Fruit fly (Drosophila melanogaster) whole organism, embryonic: ENCODE data around the gene CG3556.
A peak's percentile ranks its signal among the peaks of the same experiment; 100 is the strongest.

ENCODE experiments used
- Asciz ChIP-seq: fragments of 200-800 bp; sonication (Bioruptor generic); optimal IDR thresholded peaks from 2 replicates; lab custom pipeline; 2017; ENCODE audit warnings: missing biosample characterization, mild to moderate bottlenecking, missing genetic modification characterization, missing genetic modification reagents
- CG10543 ChIP-seq: fragments of 200-800 bp; sonication (Bioruptor generic); optimal IDR thresholded peaks from 3 replicates; lab custom pipeline; 2017; ENCODE audit warnings: missing biosample characterization, mild to moderate bottlenecking, missing genetic modification characterization, moderate library complexity
- CG11504 ChIP-seq: fragments of 200-800 bp; sonication (Bioruptor generic); optimal IDR thresholded peaks from 3 replicates; lab custom pipeline; 2019; ENCODE audit warnings: missing biosample characterization, mild to moderate bottlenecking, missing genetic modification characterization, moderate library complexity
- CG12071 ChIP-seq: fragments of 200-800 bp; sonication (Bioruptor generic); optimal IDR thresholded peaks from 3 replicates; lab custom pipeline; 2018; ENCODE audit warnings: missing biosample characterization, mild to moderate bottlenecking, missing genetic modification characterization
- CG12236 ChIP-seq: fragments of 200-800 bp; sonication (Bioruptor generic); optimal IDR thresholded peaks from 2 replicates; lab custom pipeline; 2016; ENCODE audit warnings: missing biosample characterization, missing genetic modification characterization
- CG12299 ChIP-seq: fragments of 200-800 bp; sonication (Bioruptor generic); optimal IDR thresholded peaks from 2 replicates; lab custom pipeline; 2018; ENCODE audit warnings: missing biosample characterization, mild to moderate bottlenecking, missing genetic modification characterization
- CG13296 ChIP-seq: fragments of 200-800 bp; sonication (Bioruptor generic); optimal IDR thresholded peaks from 3 replicates; lab custom pipeline; 2018; ENCODE audit warnings: missing biosample characterization, mild to moderate bottlenecking, missing genetic modification characterization
- CG15011 ChIP-seq: fragments of 200-800 bp; sonication (Bioruptor generic); optimal IDR thresholded peaks from 3 replicates; lab custom pipeline; 2018; ENCODE audit warnings: missing biosample characterization, mild to moderate bottlenecking, missing genetic modification characterization
- CG15696 ChIP-seq: fragments of 200-800 bp; sonication (Bioruptor generic); optimal IDR thresholded peaks from 2 replicates; lab custom pipeline; 2019; ENCODE audit warnings: missing biosample characterization, mild to moderate bottlenecking, missing genetic modification characterization, moderate library complexity
- CG18262 ChIP-seq: fragments of 200-800 bp; optimal IDR thresholded peaks from 3 replicates; lab custom pipeline; 2019; ENCODE audit warnings: missing biosample characterization, mild to moderate bottlenecking, missing genetic modification characterization, moderate library complexity
- CG4707 ChIP-seq: fragments of 200-800 bp; sonication (Bioruptor generic); optimal IDR thresholded peaks from 2 replicates; lab custom pipeline; 2018; ENCODE audit warnings: missing biosample characterization, mild to moderate bottlenecking, missing genetic modification characterization, moderate library complexity
- CG5245 ChIP-seq: fragments of 200-800 bp; sonication (Bioruptor generic); optimal IDR thresholded peaks from 3 replicates; lab custom pipeline; 2016; ENCODE audit warnings: missing biosample characterization, missing genetic modification characterization
- CG7786 ChIP-seq: fragments of 200-800 bp; sonication (Bioruptor generic); optimal IDR thresholded peaks from 2 replicates; lab custom pipeline; 2016; ENCODE audit warnings: missing biosample characterization, missing genetic modification characterization
- CG8281 ChIP-seq: fragments of 200-800 bp; sonication (Bioruptor generic); optimal IDR thresholded peaks from 2 replicates; lab custom pipeline; 2018; ENCODE audit warnings: missing biosample characterization, mild to moderate bottlenecking, missing genetic modification characterization, moderate library complexity
- CrebB ChIP-seq: fragments of 200-800 bp; sonication (Bioruptor generic); optimal IDR thresholded peaks from 3 replicates; lab custom pipeline; 2018; ENCODE audit warnings: missing biosample characterization, mild to moderate bottlenecking, missing genetic modification characterization
- E2f2 ChIP-seq: fragments of 200-800 bp; sonication (Bioruptor generic); IDR thresholded peaks from 2 replicates; pipeline ENCODE4 v1.3.6; 2022; ENCODE audit warnings: missing biosample characterization, missing genetic modification characterization
- H2.0 ChIP-seq: fragments of 200-800 bp; sonication (Bioruptor generic); IDR thresholded peaks from 2 replicates; pipeline ENCODE4 v1.3.6; 2022; ENCODE audit warnings: missing biosample characterization, missing genetic modification characterization
- HLH3B ChIP-seq: fragments of 200-800 bp; sonication (Bioruptor generic); IDR thresholded peaks from 2 replicates; pipeline ENCODE4 v1.3.6; 2022; ENCODE audit warnings: missing biosample characterization, missing genetic modification characterization
- HLHmδ ChIP-seq: fragments of 200-800 bp; sonication (Bioruptor generic); optimal IDR thresholded peaks from 2 replicates; lab custom pipeline; 2018; ENCODE audit warnings: missing biosample characterization, mild to moderate bottlenecking, missing genetic modification characterization, moderate library complexity
- Hand ChIP-seq: fragments of 200-800 bp; sonication (Bioruptor generic); optimal IDR thresholded peaks from 2 replicates; lab custom pipeline; 2017; ENCODE audit warnings: mild to moderate bottlenecking, missing biosample characterization, missing genetic modification reagents, missing genetic modification characterization
- Hmr ChIP-seq: fragments of 200-800 bp; sonication (Bioruptor generic); optimal IDR thresholded peaks from 3 replicates; lab custom pipeline; 2017; ENCODE audit warnings: mild to moderate bottlenecking, missing biosample characterization, missing genetic modification reagents, missing genetic modification characterization
- Jarid2 ChIP-seq: fragments of 200-800 bp; sonication (Bioruptor generic); optimal IDR thresholded peaks from 3 replicates; lab custom pipeline; 2017; ENCODE audit warnings: mild to moderate bottlenecking, missing biosample characterization, missing genetic modification reagents, missing genetic modification characterization
- Kr ChIP-seq: fragments of 200-800 bp; sonication (Bioruptor generic); optimal IDR thresholded peaks from 2 replicates; lab custom pipeline; 2017; ENCODE audit warnings: missing biosample characterization, mild to moderate bottlenecking, missing genetic modification characterization
- Meics ChIP-seq: fragments of 200-800 bp; sonication (Bioruptor generic); optimal IDR thresholded peaks from 2 replicates; lab custom pipeline; 2017; ENCODE audit warnings: missing biosample characterization, mild to moderate bottlenecking, missing genetic modification characterization
- Mrtf ChIP-seq: fragments of 200-800 bp; sonication (Bioruptor generic); IDR thresholded peaks from 3 replicates; pipeline ENCODE4 v1.3.6; 2022; ENCODE audit warnings: missing biosample characterization, missing genetic modification characterization
- NC2α ChIP-seq: fragments of 200-800 bp; sonication (Bioruptor generic); optimal IDR thresholded peaks from 2 replicates; lab custom pipeline; 2016; ENCODE audit warnings: missing biosample characterization, missing genetic modification characterization
- NfI ChIP-seq: fragments of 200-800 bp; sonication (Bioruptor generic); optimal IDR thresholded peaks from 3 replicates; lab custom pipeline; 2018; ENCODE audit warnings: missing biosample characterization, mild to moderate bottlenecking, missing genetic modification characterization, moderate library complexity
- Rfx ChIP-seq: fragments of 200-800 bp; sonication (Bioruptor generic); IDR thresholded peaks from 2 replicates; pipeline ENCODE4 v1.3.6; 2022; ENCODE audit warnings: missing biosample characterization, missing genetic modification characterization
- Stat92E ChIP-seq, 3 experiments: fragments of >200 bp in 2 of 3; fragments of 200-800 bp in 1 of 3; sonication (Bioruptor generic) in 1 of 3; optimal IDR thresholded peaks; 2 replicates each; lab custom pipeline; 2017 to 2019; ENCODE audit warnings: missing biosample characterization in 3 of 3, missing genetic modification characterization in 3 of 3, mild to moderate bottlenecking in 1 of 3, moderate library complexity in 1 of 3
- aop ChIP-seq: fragments of 200-800 bp; sonication (Bioruptor generic); IDR thresholded peaks from 2 replicates; pipeline ENCODE4 v1.3.6; 2022; ENCODE audit warnings: missing biosample characterization, missing genetic modification characterization
- caup ChIP-seq: fragments of 200-800 bp; sonication (Bioruptor generic); optimal IDR thresholded peaks from 3 replicates; lab custom pipeline; 2017; ENCODE audit warnings: missing biosample characterization, mild to moderate bottlenecking, missing genetic modification characterization, moderate library complexity; ENCODE audit not compliant: severe bottlenecking
- crp ChIP-seq, 2 experiments: fragments of 200-800 bp; sonication (Bioruptor generic); optimal IDR thresholded peaks; 2 replicates in 1 of 2; 3 replicates in 1 of 2; lab custom pipeline; 2017; ENCODE audit warnings: missing biosample characterization in 2 of 2, missing genetic modification characterization in 2 of 2, mild to moderate bottlenecking in 1 of 2, moderate library complexity in 1 of 2
- emc ChIP-seq: fragments of 200-800 bp; sonication (Bioruptor generic); optimal IDR thresholded peaks from 2 replicates; lab custom pipeline; 2016; ENCODE audit warnings: missing biosample characterization, missing genetic modification characterization
- ewg ChIP-seq: fragments of 200-800 bp; sonication (Bioruptor generic); optimal IDR thresholded peaks from 3 replicates; lab custom pipeline; 2017; ENCODE audit warnings: mild to moderate bottlenecking, missing biosample characterization, missing genetic modification reagents, missing genetic modification characterization
- gsb-n ChIP-seq: fragments of 200-800 bp; sonication (Bioruptor generic); optimal IDR thresholded peaks from 3 replicates; lab custom pipeline; 2018; ENCODE audit warnings: missing biosample characterization, mild to moderate bottlenecking, missing genetic modification characterization
- gt ChIP-seq: fragments of 200-800 bp; sonication (Bioruptor generic); IDR thresholded peaks from 2 replicates; pipeline ENCODE4 v1.3.6; 2022; ENCODE audit warnings: missing biosample characterization, missing genetic modification characterization
- kni ChIP-seq: fragments of 200-800 bp; sonication (Bioruptor generic); optimal IDR thresholded peaks from 3 replicates; lab custom pipeline; 2017; ENCODE audit warnings: mild to moderate bottlenecking, missing biosample characterization, missing genetic modification reagents, missing genetic modification characterization
- lbe ChIP-seq: fragments of 200-800 bp; sonication (Bioruptor generic); optimal IDR thresholded peaks from 2 replicates; lab custom pipeline; 2016; ENCODE audit warnings: missing biosample characterization, mild to moderate bottlenecking, missing genetic modification characterization
- mld ChIP-seq: fragments of 200-800 bp; sonication (Bioruptor generic); IDR thresholded peaks from 3 replicates; pipeline ENCODE4 v1.3.6; 2022; ENCODE audit warnings: missing biosample characterization, missing genetic modification characterization; ENCODE audit not compliant: partially characterized antibody
- nom ChIP-seq: fragments of 200-800 bp; sonication (Bioruptor generic); optimal IDR thresholded peaks from 2 replicates; lab custom pipeline; 2017; ENCODE audit warnings: missing biosample characterization, missing genetic modification characterization, mild to moderate bottlenecking, moderate library complexity, missing genetic modification reagents
- psq ChIP-seq: fragments of 200-800 bp; sonication (Bioruptor generic); optimal IDR thresholded peaks from 2 replicates; lab custom pipeline; 2017; ENCODE audit warnings: missing biosample characterization, missing genetic modification characterization
- ranshi ChIP-seq: fragments of 200-800 bp; sonication (Bioruptor generic); IDR thresholded peaks from 2 replicates; pipeline ENCODE4 v1.3.6; 2022; ENCODE audit warnings: missing biosample characterization, missing genetic modification characterization
- run ChIP-seq: fragments of 200-800 bp; sonication (Bioruptor generic); optimal IDR thresholded peaks from 3 replicates; lab custom pipeline; 2018; ENCODE audit warnings: missing biosample characterization, mild to moderate bottlenecking, missing genetic modification characterization
- sug ChIP-seq: fragments of 200-800 bp; optimal IDR thresholded peaks from 2 replicates; lab custom pipeline; 2019; ENCODE audit warnings: missing biosample characterization, mild to moderate bottlenecking, missing genetic modification characterization, moderate library complexity
- tap ChIP-seq: fragments of 200-800 bp; optimal IDR thresholded peaks from 3 replicates; lab custom pipeline; 2019; ENCODE audit warnings: missing biosample characterization, mild to moderate bottlenecking, missing genetic modification characterization, moderate library complexity
- tup ChIP-seq: fragments of 200-800 bp; sonication (Bioruptor generic); optimal IDR thresholded peaks from 2 replicates; lab custom pipeline; 2016; ENCODE audit warnings: missing biosample characterization, mild to moderate bottlenecking, missing genetic modification characterization, moderate library complexity
- vnd ChIP-seq: fragments of 200-800 bp; sonication (Bioruptor generic); IDR thresholded peaks from 3 replicates; pipeline ENCODE4 v1.3.6; 2022; ENCODE audit warnings: missing biosample characterization, missing genetic modification characterization; ENCODE audit not compliant: partially characterized antibody
- yki ChIP-seq: fragments of >200 bp; optimal IDR thresholded peaks from 3 replicates; lab custom pipeline; 2018
- z ChIP-seq: fragments of 200-800 bp; sonication (Bioruptor generic); IDR thresholded peaks from 3 replicates; pipeline ENCODE4 v1.3.6; 2022; ENCODE audit warnings: missing biosample characterization, missing genetic modification characterization
- zfh2 ChIP-seq: fragments of 200-800 bp; sonication (Bioruptor generic); optimal IDR thresholded peaks from 2 replicates; lab custom pipeline; 2016; ENCODE audit warnings: missing biosample characterization, missing genetic modification characterization

The CG3556 gene

DNA sequence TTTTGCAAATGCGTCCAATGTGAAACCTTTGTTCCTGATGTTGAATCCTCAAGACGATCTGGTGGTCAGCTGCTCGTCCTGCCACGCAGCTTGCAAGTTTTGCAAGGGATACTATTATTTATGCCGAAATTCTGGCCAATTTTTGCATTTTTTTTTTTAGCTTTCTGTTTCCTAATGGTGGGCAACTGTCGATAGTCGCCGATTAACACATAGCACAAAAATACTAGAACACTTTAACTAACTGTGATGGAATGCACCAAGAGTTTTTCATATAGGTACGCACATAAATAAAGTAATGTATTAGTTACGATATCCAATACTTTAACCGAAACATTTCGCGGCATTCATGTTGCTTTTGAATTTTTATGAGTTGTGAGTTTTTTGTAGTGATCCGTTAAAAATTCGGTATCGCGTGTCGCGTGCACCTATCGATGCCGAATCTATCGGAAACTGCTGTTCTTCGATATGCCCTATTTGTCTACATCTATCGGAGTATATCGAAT is 10.4 kb downstream of the CG3556 start, which contains the start of the genes rb and CHOp24 (continued):
- TF ChIP-seq CG12299 = no peak
- no peak for TF ChIP-seq CG11504 (tag; lab: Kevin White, UChicago)
- peak in 1 of 2 experiments; percentile 23 for TF ChIP-seq crp (GFP tag; optimal IDR thresholded peaks at IDR 0.05; lab: Kevin White, UChicago)
- TF ChIP-seq tap (tag; lab: Kevin White, UChicago) = no peak
- peak; percentile 14 for TF ChIP-seq CG18262 (tag; lab: Kevin White, UChicago)
- TF ChIP-seq psq = no peak
- no peak for TF ChIP-seq NC2α (GFP tag; lab: Kevin White, UChicago)
- TF ChIP-seq E2f2 (GFP tag; lab: Robert Waterston, UW) = peak; percentile 18; the same call in 1 of the 2 replicates
- no peak for TF ChIP-seq HLHmδ (GFP tag; lab: Kevin White, UChicago)
- TF ChIP-seq kni (GFP tag; lab: Kevin White, UChicago) = no peak
- no peak for TF ChIP-seq sug (tag; lab: Kevin White, UChicago)
- no peak for TF ChIP-seq CG5245
- no peak for TF ChIP-seq lbe
- peak; percentile 57 for TF ChIP-seq zfh2 (GFP tag; lab: Kevin White, UChicago)
- TF ChIP-seq Asciz (GFP tag; lab: Kevin White, UChicago) = no peak
- no peak for TF ChIP-seq CG12071 (GFP tag; lab: Kevin White, UChicago)
- TF ChIP-seq caup (GFP tag; lab: Kevin White, UChicago) = no peak
- no peak for TF ChIP-seq yki (lab: Kevin White, UChicago)
- TF ChIP-seq run (tag; lab: Kevin White, UChicago) = no peak
- TF ChIP-seq CG7786 (GFP tag; lab: Kevin White, UChicago) = peak; percentile 6
- TF ChIP-seq CG10543 = no peak
- TF ChIP-seq CG12236 = no peak
- no peak for TF ChIP-seq CG8281 (tag; lab: Kevin White, UChicago)
- TF ChIP-seq Hmr (GFP tag; lab: Kevin White, UChicago) = no peak
- TF ChIP-seq CG15696 (tag; lab: Kevin White, UChicago) = no peak
- TF ChIP-seq z (GFP tag; lab: Robert Waterston, UW) = no peak
- no peak for TF ChIP-seq Meics (GFP tag; lab: Kevin White, UChicago)
- no peak for TF ChIP-seq H2.0
- no peak for TF ChIP-seq Mrtf
- peak; percentile 22 for TF ChIP-seq nom
- no peak for TF ChIP-seq NfI (GFP tag; lab: Kevin White, UChicago)
- no peak for TF ChIP-seq Stat92E (GFP tag; optimal IDR thresholded peaks at IDR 0.05; lab: Kevin White, UChicago)
- TF ChIP-seq tup (GFP tag; lab: Kevin White, UChicago) = no peak
- TF ChIP-seq emc (GFP tag; lab: Kevin White, UChicago) = no peak
- TF ChIP-seq HLH3B (GFP tag; lab: Robert Waterston, UW) = no peak
- TF ChIP-seq CG15011 (GFP tag; lab: Kevin White, UChicago) = no peak
- no peak for TF ChIP-seq ewg
- no peak for TF ChIP-seq Jarid2 (GFP tag; lab: Kevin White, UChicago)
- no peak for TF ChIP-seq CG13296 (GFP tag; lab: Kevin White, UChicago)
- TF ChIP-seq CrebB = no peak
- TF ChIP-seq gt (GFP tag; lab: Robert Waterston, UW) = no peak
- peak; percentile 88 for TF ChIP-seq mld (GFP tag; lab: Robert Waterston, UW)
- peak; percentile 28; the same call in 1 of the 2 replicates for TF ChIP-seq Rfx (GFP tag; lab: Robert Waterston, UW)
- no peak for TF ChIP-seq gsb-n (tag; lab: Kevin White, UChicago)
- TF ChIP-seq aop (GFP tag; lab: Robert Waterston, UW) = no peak
- TF ChIP-seq CG4707 = no peak
- TF ChIP-seq ranshi = no peak
- no peak for TF ChIP-seq Hand (GFP tag; lab: Kevin White, UChicago)
- TF ChIP-seq vnd (GFP tag; lab: Robert Waterston, UW) = peak; percentile 96
- no peak for TF ChIP-seq Kr (GFP tag; lab: Kevin White, UChicago)
